Fruit fly (Drosophila melanogaster): Measurements from ENCODE around the gene Hsp26.

dm6 chr3L:9397156-9397555 lies 19.9 kb upstream of the Hsp26 start:
- TF ChIP-seq h (optimal IDR thresholded peaks at IDR 0.05) (no peak), ttk (optimal IDR thresholded peaks at IDR 0.05) (no peak), psq (optimal IDR thresholded peaks at IDR 0.05) (no peak), Sin3A (optimal IDR thresholded peaks at IDR 0.05) (no peak)

All from Kc167 (cell line).